Fruit fly (Drosophila melanogaster): ENCODE measurements around the gene Dpck.

The Dpck gene

dm6 chr3R:7102853-7103833, 21.2 kb downstream of the Dpck start:
- TF ChIP-seq ttk (GFP tag; IDR thresholded peaks at IDR 0.05) (peak; percentile 53; the same call in 1 of the 2 replicates), chinmo (GFP tag; IDR thresholded peaks at IDR 0.05; ENCODE audit: partially characterized antibody) (0 out of 4 replicates have a peak, but pooled peaks have one; percentile 60), Elba2 (GFP tag; optimal IDR thresholded peaks at IDR 0.05) (peak; percentile 98), CG12219 (GFP tag; optimal IDR thresholded peaks at IDR 0.05) (peak; percentile 60), CG3163 (GFP tag; optimal IDR thresholded peaks at IDR 0.05) (peak; percentile 17), crol (GFP tag; IDR thresholded peaks at IDR 0.05) (peak; percentile 91), wek (GFP tag; optimal IDR thresholded peaks at IDR 0.05) (peak; percentile 5), CG16863 (GFP tag; optimal IDR thresholded peaks at IDR 0.05) (no peak), Scr (GFP tag; IDR thresholded peaks at IDR 0.05; ENCODE audit: partially characterized antibody) (no peak), Lpt (GFP tag; optimal IDR thresholded peaks at IDR 0.05) (peak; percentile 73), CG4707 (GFP tag; optimal IDR thresholded peaks at IDR 0.05) (peak; percentile 42), CG4424 (GFP tag; optimal IDR thresholded peaks at IDR 0.05) (no peak), Hr78 (GFP tag; optimal IDR thresholded peaks at IDR 0.05) (peak in 1 of 2 experiments; percentile 14), CG8281 (tag; optimal IDR thresholded peaks at IDR 0.05) (no peak), kni (GFP tag; optimal IDR thresholded peaks at IDR 0.05) (peak; percentile 71), zen2 (GFP tag; IDR thresholded peaks at IDR 0.05; ENCODE audit: partially characterized antibody) (peak; percentile 48; the same call in 1 of the 3 replicates), dmrt99B (tag; optimal IDR thresholded peaks at IDR 0.05) (peak; percentile 4), tx (GFP tag; optimal IDR thresholded peaks at IDR 0.05) (no peak), CG43689 (GFP tag; IDR thresholded peaks at IDR 0.05) (no peak), lbe (GFP tag; optimal IDR thresholded peaks at IDR 0.05) (peak; percentile 6), Dll (GFP tag; IDR thresholded peaks at IDR 0.05; ENCODE audit: partially characterized antibody) (peak; percentile 41; the same call in 2 of the 4 replicates), ci (GFP tag; IDR thresholded peaks at IDR 0.05) (0 out of 3 replicates have a peak, but pooled peaks have one; percentile 55), onecut (GFP tag; IDR thresholded peaks at IDR 0.05) (peak; percentile 10; the same call in 1 of the 2 replicates), CG17385 (GFP tag; optimal IDR thresholded peaks at IDR 0.05) (peak; percentile 23), CG2199 (GFP tag; IDR thresholded peaks at IDR 0.05) (peak; percentile 86; the same call in 1 of the 3 replicates), CG5180 (GFP tag; optimal IDR thresholded peaks at IDR 0.05) (peak; percentile 75), Med (GFP tag) (peak; percentile 78), CG13296 (GFP tag; optimal IDR thresholded peaks at IDR 0.05) (no peak), Bdp1 (GFP tag; optimal IDR thresholded peaks at IDR 0.05) (no peak), sens (GFP tag) (peak; percentile 63), CG31224 (GFP tag; IDR thresholded peaks at IDR 0.05) (no peak), chm (GFP tag; IDR thresholded peaks at IDR 0.05) (peak; percentile 8; the same call in 1 of the 2 replicates), oc (tag; optimal IDR thresholded peaks at IDR 0.05) (peak; percentile 57), Asciz (GFP tag; optimal IDR thresholded peaks at IDR 0.05) (peak; percentile 7), CG8924 (tag; optimal IDR thresholded peaks at IDR 0.05) (peak; percentile 33), Dfd (GFP tag; optimal IDR thresholded peaks at IDR 0.05) (peak in 1 of 2 experiments; percentile 36), CrebB (tag; optimal IDR thresholded peaks at IDR 0.05) (peak; percentile 19), CG13424 (tag; optimal IDR thresholded peaks at IDR 0.05) (no peak), CG15601 (tag; optimal IDR thresholded peaks at IDR 0.05) (no peak), kah (GFP tag; optimal IDR thresholded peaks at IDR 0.05) (peak; percentile 31), ewg (GFP tag; optimal IDR thresholded peaks at IDR 0.05) (peak; percentile 44), CG1529 (GFP tag; optimal IDR thresholded peaks at IDR 0.05) (peak; percentile 26), Trl (optimal IDR thresholded peaks at IDR 0.05) (peak; percentile 88 to 100), Trl (GFP tag; optimal IDR thresholded peaks at IDR 0.05) (no peak), pros (GFP tag; optimal IDR thresholded peaks at IDR 0.05) (peak; percentile 83), CG18011 (GFP tag; optimal IDR thresholded peaks at IDR 0.05) (no peak), bsh (GFP tag; optimal IDR thresholded peaks at IDR 0.05) (peak; percentile 7 to 11)

All from whole organism, embryonic.